Fruit fly (Drosophila melanogaster) S2 (cell line): ENCODE results near the gene RpS7.

Experiments used
- CG8478 ChIP-seq: fragments of >200 bp; optimal IDR thresholded peaks from 2 replicates; lab custom pipeline; 2018
- CTCF ChIP-seq, 2 experiments: fragments of >200 bp; optimal IDR thresholded peaks; 2 replicates each; lab custom pipeline; 2018

RpS7 gene

dm6 chr3R:30177494-30177893 is 31.3 kb downstream of the RpS7 start, which contains the start of the genes CG1983 and CG15530:
Gene CG1983 (minus strand): TSS chr3R:30177700.
Gene CG15530 (plus strand): TSS chr3R:30177877.
- TF ChIP-seq CTCF (optimal IDR thresholded peaks at IDR 0.05; lab: Kevin White, UChicago) (no peak), CG8478 (lab: Kevin White, UChicago) (no peak)

DNA sequence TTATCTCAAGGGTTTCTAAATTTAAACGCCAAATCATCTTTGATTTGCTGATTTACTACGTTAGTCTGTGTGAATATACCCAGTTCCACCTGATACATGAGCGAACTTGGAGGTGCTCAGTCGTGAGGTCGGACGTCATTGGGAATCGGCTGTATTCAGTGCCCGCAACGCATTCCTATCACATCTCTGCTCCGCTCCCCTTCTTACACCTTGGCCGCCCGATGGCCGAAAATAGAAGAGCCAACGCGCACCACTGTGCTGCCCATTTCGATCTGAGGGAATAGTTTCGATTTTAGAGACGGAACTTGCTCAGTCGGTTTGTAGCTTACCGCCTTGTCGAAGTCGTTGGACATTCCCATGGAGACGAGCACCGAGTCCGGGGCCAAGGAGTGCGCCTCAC is 32.5 kb downstream of the RpS7 start:
- TF ChIP-seq CG8478 (lab: Kevin White, UChicago) (no peak), CTCF (optimal IDR thresholded peaks at IDR 0.05; lab: Kevin White, UChicago) (no peak)

DNA sequence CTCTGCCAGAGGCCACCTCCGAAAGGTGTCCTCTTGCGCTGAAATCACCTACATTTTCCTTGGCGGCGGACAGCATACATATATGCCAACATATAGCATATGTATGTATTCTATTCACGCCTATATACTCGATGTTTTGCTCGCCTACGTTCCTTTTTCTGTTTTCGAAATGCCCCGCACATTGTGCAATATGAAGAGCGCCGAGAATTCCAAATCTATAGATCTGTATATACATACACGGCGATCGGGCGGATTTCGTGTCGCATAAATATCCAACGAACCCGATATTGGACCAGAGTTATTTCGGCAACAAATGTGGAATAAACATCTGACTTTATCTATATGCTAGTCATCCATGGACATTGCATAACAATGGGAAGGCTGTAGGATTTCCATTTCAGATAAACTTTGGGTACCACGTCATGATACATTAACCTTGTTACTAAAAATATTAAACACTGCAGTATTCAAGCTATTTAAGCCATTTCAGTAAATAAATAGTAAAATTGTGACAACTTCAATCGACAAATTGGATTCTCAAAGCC is 33.7 kb downstream of the RpS7 start:
- TF ChIP-seq CG8478 (lab: Kevin White, UChicago) (no peak), CTCF (optimal IDR thresholded peaks at IDR 0.05; lab: Kevin White, UChicago) (no peak)

DNA sequence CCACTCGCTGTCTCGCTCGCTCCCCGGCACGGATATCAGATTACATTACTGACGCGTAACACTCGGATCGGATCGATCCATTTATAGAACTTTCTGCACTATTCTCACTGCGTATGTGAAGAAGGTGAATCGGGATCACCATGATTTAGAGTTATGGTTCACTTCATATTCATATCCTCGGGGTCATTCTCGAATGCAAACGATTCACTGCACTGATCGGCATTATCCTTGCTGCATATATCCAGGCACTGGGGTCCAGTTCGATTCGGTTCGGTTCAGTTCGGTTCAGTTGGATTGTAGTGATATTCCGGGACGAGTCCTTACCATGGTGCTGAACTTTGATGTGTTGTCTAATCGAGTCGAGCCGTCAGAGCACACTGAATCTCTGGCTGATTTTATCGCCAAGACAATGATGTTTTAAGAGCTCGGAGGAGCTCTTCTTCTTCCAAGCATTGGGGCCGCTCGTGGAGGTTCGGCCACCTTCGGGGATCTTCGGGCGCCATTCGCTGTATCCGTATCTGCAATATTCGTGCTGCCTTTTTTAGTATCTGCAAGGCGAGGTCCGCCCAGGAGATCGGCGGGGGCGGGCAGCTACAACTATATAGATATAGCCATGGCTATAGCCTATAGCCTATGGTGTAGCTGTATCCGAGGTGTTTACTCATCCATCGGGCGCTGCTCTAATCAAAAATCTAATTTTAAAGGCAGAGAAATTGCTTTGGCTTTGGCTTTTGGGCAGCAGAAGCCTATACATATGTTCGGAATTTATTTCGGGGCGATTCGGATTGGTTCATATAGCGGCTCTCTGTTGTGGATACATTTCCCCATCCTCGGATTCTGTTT is 34.4 kb downstream of the RpS7 start, which contains the start of gene Mlc2:
TSS of gene Mlc2 (minus strand) at position 392 of the 843 bp plus-strand sequence.
- TF ChIP-seq CTCF (optimal IDR thresholded peaks at IDR 0.05; lab: Kevin White, UChicago), result no peak
- TF ChIP-seq CG8478 (lab: Kevin White, UChicago), result no peak

dm6 chr3R:30170671-30171667 is 37.9 kb downstream of the RpS7 start, which contains the start of gene Rsod:
Gene Rsod (minus strand): TSS chr3R:30171207.
- TF ChIP-seq CG8478 (lab: Kevin White, UChicago) (no peak), CTCF (optimal IDR thresholded peaks at IDR 0.05; lab: Kevin White, UChicago) (no peak)

dm6 chr3R:30166159-30166784 is 42.5 kb downstream of the RpS7 start, which contains the start of gene VhaAC45RP:
Gene VhaAC45RP (minus strand): TSS chr3R:30166419.
- TF ChIP-seq CG8478 (lab: Kevin White, UChicago) (no peak), CTCF (optimal IDR thresholded peaks at IDR 0.05; lab: Kevin White, UChicago) (no peak)

DNA sequence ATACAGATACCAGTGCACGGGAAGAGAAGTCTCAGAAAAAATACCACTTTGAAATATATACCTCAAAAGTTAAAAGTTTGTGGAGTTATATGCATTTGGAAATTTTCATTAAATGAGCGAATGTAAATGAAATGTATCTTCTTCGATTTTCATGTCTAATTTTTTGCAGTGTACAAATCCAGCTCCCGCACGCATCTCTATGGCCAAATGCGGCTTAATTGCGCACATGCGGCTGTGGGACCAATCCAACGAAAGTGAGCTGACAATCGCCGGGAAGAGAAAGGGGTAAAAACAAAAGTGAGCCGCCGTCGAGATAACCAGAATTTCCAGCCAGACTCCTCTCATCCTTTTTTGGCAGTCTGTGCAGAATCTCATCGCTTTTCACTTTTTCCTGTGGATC is 44.7 kb downstream of the RpS7 start:
- TF ChIP-seq CTCF (optimal IDR thresholded peaks at IDR 0.05; lab: Kevin White, UChicago), result no peak
- TF ChIP-seq CG8478 (lab: Kevin White, UChicago), result no peak

dm6 chr3R:30163228-30163627 is 45.6 kb downstream of the RpS7 start:
- TF ChIP-seq CG8478 (lab: Kevin White, UChicago), result no peak
- TF ChIP-seq CTCF (optimal IDR thresholded peaks at IDR 0.05; lab: Kevin White, UChicago), result no peak

DNA sequence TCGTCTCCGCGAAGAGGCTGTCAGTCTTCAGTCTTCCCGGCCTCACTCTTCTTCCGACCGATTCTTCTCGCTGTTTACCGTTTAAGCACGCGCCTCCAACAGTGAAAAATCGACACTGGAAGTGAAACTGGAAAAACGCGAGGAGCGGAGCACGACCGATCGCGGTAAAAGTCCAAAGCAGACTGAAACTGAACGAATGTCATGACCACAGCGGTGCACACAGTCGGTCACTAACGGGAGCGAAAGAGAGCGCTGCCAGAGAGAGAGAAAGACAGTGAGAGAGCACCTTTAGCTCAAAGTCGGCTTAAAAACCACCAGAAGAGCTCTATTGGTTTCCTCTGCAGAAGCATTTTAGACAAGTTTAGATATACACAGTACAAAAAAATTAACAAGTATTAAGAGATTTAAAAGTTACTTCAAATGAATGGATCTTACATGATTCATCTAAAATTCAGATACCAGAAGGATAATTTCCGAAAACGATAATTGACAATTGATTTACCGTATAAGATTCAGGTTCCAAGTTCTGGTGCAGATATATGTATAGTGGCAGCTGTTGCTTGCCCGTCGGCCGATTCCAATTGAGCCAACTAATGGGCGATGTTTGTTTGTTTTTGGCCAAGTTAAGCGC is 48.4 kb downstream of the RpS7 start, which contains the start of gene CG11498:
TSS of gene CG11498 (minus strand) at position 162 of the 631 bp plus-strand sequence.
- no peak for TF ChIP-seq CTCF (optimal IDR thresholded peaks at IDR 0.05; lab: Kevin White, UChicago)
